Worm (Caenorhabditis elegans): ENCODE data around the gene R07B1.5.

R07B1.5 gene

DNA sequence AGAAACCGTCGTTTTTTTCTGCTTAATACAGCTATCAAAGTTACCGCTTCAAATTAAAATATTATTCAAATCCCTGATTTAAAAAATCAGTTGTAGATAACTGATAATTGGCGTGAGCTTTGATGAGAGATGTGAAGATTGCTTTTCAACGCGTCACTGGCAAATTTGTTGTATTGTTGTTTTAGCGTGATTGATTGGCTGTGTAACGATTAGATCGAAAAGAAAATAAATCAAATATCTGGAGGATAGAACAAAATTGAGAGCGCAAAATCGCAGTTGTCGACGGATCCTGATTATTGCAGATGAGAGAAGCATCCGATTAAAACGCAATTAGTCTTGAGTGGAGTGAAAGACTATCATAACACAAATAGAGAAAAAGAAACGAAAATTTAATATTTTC lies 22.5 kb upstream of the R07B1.5 start:
- TF ChIP-seq flt-1 (GFP tag; IDR thresholded peaks at IDR 0.05) (no peak), aly-1 (tag; optimal IDR thresholded peaks at IDR 0.05) (no peak), tbx-37 (GFP tag; conservative IDR thresholded peaks at IDR 0.05) (no peak), ceh-13 (GFP tag; optimal IDR thresholded peaks at IDR 0.05) (no peak), hnd-1 (tag; optimal IDR thresholded peaks at IDR 0.05) (no peak), F13C5.2 (tag; optimal IDR thresholded peaks at IDR 0.05) (no peak), ets-7 (tag; optimal IDR thresholded peaks at IDR 0.05) (no peak), ceh-36 (tag; optimal IDR thresholded peaks at IDR 0.05) (no peak), B0310.2 (tag; optimal IDR thresholded peaks at IDR 0.05) (no peak), scrt-1 (GFP tag; IDR thresholded peaks at IDR 0.05) (no peak), hmg-4 (GFP tag; optimal IDR thresholded peaks at IDR 0.05) (no peak), tbx-11 (GFP tag; IDR thresholded peaks at IDR 0.05) (no peak), sea-1 (GFP tag; conservative IDR thresholded peaks at IDR 0.05) (no peak), hmbx-1 (tag; optimal IDR thresholded peaks at IDR 0.05) (no peak), tra-4 (tag; optimal IDR thresholded peaks at IDR 0.05) (no peak), ama-1 (optimal IDR thresholded peaks at IDR 0.05) (no peak)

DNA sequence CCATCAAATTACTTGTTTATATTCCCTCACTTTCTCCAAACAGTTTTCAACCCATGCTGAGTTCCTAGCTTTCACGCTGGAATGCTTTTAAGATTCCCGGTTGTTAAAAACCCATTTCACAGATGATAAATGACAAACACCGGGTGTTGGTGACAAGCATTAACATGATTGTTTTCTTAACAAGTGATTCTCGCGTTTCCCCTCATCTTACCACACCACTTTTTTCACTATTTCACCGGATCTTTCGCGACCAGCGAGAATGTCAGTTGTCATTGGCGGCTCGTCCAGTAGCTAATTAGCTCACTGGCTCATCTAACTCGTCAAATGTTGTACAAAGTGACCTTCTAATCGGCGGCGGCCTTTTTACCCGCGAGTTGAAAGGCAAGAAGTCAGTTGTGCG lies 21.3 kb upstream of the R07B1.5 start:
- TF ChIP-seq hnd-1 (tag; optimal IDR thresholded peaks at IDR 0.05) (no peak), ceh-13 (GFP tag; optimal IDR thresholded peaks at IDR 0.05) (no peak), B0310.2 (tag; optimal IDR thresholded peaks at IDR 0.05) (no peak), hmbx-1 (tag; optimal IDR thresholded peaks at IDR 0.05) (no peak), tbx-37 (GFP tag; conservative IDR thresholded peaks at IDR 0.05) (no peak), tbx-11 (GFP tag; IDR thresholded peaks at IDR 0.05) (no peak), F13C5.2 (tag; optimal IDR thresholded peaks at IDR 0.05) (no peak)

- TF ChIP-seq tbx-11 (GFP tag; IDR thresholded peaks at IDR 0.05) (no peak), aly-1 (tag; optimal IDR thresholded peaks at IDR 0.05) (no peak), ceh-36 (tag; optimal IDR thresholded peaks at IDR 0.05) (no peak), hnd-1 (tag; optimal IDR thresholded peaks at IDR 0.05) (no peak), tbx-37 (GFP tag; conservative IDR thresholded peaks at IDR 0.05) (no peak), tra-4 (tag; optimal IDR thresholded peaks at IDR 0.05) (no peak), ets-7 (tag; optimal IDR thresholded peaks at IDR 0.05) (no peak), pes-1 (GFP tag; IDR thresholded peaks at IDR 0.05) (no peak), F13C5.2 (tag; optimal IDR thresholded peaks at IDR 0.05) (no peak), flt-1 (GFP tag; IDR thresholded peaks at IDR 0.05) (no peak), ceh-13 (GFP tag; optimal IDR thresholded peaks at IDR 0.05) (no peak)
Measured at ce11 chrX:9843568-9843967, 19.8 kb upstream of the R07B1.5 start.

- TF ChIP-seq ceh-13 (GFP tag; optimal IDR thresholded peaks at IDR 0.05) (no peak), aly-1 (tag; optimal IDR thresholded peaks at IDR 0.05) (no peak), ceh-36 (tag; optimal IDR thresholded peaks at IDR 0.05) (no peak), pes-1 (GFP tag; IDR thresholded peaks at IDR 0.05) (no peak), ama-1 (optimal IDR thresholded peaks at IDR 0.05) (no peak), ets-7 (tag; optimal IDR thresholded peaks at IDR 0.05) (no peak), flt-1 (GFP tag; IDR thresholded peaks at IDR 0.05) (no peak), hmg-4 (GFP tag; optimal IDR thresholded peaks at IDR 0.05) (no peak), hmbx-1 (tag; optimal IDR thresholded peaks at IDR 0.05) (no peak), tbx-11 (GFP tag; IDR thresholded peaks at IDR 0.05) (no peak), B0310.2 (tag; optimal IDR thresholded peaks at IDR 0.05) (no peak)
Measured at ce11 chrX:9845916-9846315, 17.5 kb upstream of the R07B1.5 start.

ce11 chrX:9846975-9847374 lies 16.4 kb upstream of the R07B1.5 start, which contains the start of gene vab-15:
vab-15 (plus strand) TSS chrX:9847275.
- TF ChIP-seq hnd-1 (tag; optimal IDR thresholded peaks at IDR 0.05) (no peak), ceh-36 (tag; optimal IDR thresholded peaks at IDR 0.05) (peak; percentile 34)

DNA sequence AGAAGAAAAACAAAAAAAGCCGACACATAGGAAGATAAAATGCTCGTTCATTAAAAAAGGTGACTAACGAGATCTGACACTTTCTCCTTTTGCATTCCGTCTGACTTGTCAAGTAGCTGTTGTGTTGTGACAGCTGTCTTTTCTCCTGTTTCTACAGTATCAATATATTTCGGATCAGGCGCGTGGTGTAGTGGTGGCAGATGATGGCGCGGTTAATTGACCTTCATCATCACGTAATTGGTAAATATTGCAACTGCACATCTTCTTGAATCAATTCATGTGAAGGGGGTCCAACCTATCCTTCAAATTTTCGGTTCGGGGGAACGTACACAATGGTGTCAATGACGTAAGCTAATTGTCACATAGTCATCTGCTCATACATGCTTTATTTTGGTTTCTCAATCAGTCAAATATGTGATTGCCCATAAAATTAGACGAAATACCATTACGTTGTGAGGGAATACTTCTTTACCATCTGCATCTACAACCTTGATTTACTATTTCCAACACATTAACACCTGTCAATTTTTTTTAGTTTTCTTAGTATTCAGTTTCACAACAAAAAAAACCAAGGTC lies 15.1 kb upstream of the R07B1.5 start:
- TF ChIP-seq hmbx-1 (tag; optimal IDR thresholded peaks at IDR 0.05) (no peak), hnd-1 (tag; optimal IDR thresholded peaks at IDR 0.05) (no peak), ama-1 (optimal IDR thresholded peaks at IDR 0.05) (no peak), ceh-36 (tag; optimal IDR thresholded peaks at IDR 0.05) (no peak), F13C5.2 (tag; optimal IDR thresholded peaks at IDR 0.05) (no peak), B0310.2 (tag; optimal IDR thresholded peaks at IDR 0.05) (no peak), ceh-13 (GFP tag; optimal IDR thresholded peaks at IDR 0.05) (no peak), pes-1 (GFP tag; IDR thresholded peaks at IDR 0.05) (no peak), ets-7 (tag; optimal IDR thresholded peaks at IDR 0.05) (no peak), tra-4 (tag; optimal IDR thresholded peaks at IDR 0.05) (no peak), sea-1 (GFP tag; conservative IDR thresholded peaks at IDR 0.05) (no peak), aly-1 (tag; optimal IDR thresholded peaks at IDR 0.05) (no peak), tbx-37 (GFP tag; conservative IDR thresholded peaks at IDR 0.05) (no peak), flt-1 (GFP tag; IDR thresholded peaks at IDR 0.05) (no peak), tbx-11 (GFP tag; IDR thresholded peaks at IDR 0.05) (no peak)

- no peak for TF ChIP-seq flt-1 (GFP tag; IDR thresholded peaks at IDR 0.05)
- TF ChIP-seq scrt-1 (GFP tag; IDR thresholded peaks at IDR 0.05) = no peak
- no peak for TF ChIP-seq F13C5.2 (tag; optimal IDR thresholded peaks at IDR 0.05)
- TF ChIP-seq pes-1 (GFP tag; IDR thresholded peaks at IDR 0.05) = no peak
- TF ChIP-seq ama-1 (optimal IDR thresholded peaks at IDR 0.05) = no peak
- no peak for TF ChIP-seq B0310.2 (tag; optimal IDR thresholded peaks at IDR 0.05)
- no peak for TF ChIP-seq hmbx-1 (tag; optimal IDR thresholded peaks at IDR 0.05)
Measured at ce11 chrX:9850258-9850657, 13.1 kb upstream of the R07B1.5 start, which contains the start of gene lec-8. lec-8 (plus strand) TSS chrX:9850571.

ce11 chrX:9851745-9852330 lies 11.5 kb upstream of the R07B1.5 start, which contains the start of gene lec-7:
lec-7 (plus strand) TSS chrX:9852041.
- TF ChIP-seq sea-1 (GFP tag; conservative IDR thresholded peaks at IDR 0.05) (no peak), pes-1 (GFP tag; IDR thresholded peaks at IDR 0.05) (no peak), tbx-37 (GFP tag; conservative IDR thresholded peaks at IDR 0.05) (no peak), ceh-13 (GFP tag; optimal IDR thresholded peaks at IDR 0.05) (no peak), hnd-1 (tag; optimal IDR thresholded peaks at IDR 0.05) (no peak), scrt-1 (GFP tag; IDR thresholded peaks at IDR 0.05) (no peak), hmg-4 (GFP tag; optimal IDR thresholded peaks at IDR 0.05) (no peak)
